Worm (Caenorhabditis elegans): ENCODE data around the gene cpg-7.

ce11 chrII:14122065-14122464 lies 13.0 kb upstream of the cpg-7 start, which contains the start of gene K09E4.4:
- TF ChIP-seq ztf-4 (tag; optimal IDR thresholded peaks at IDR 0.05): no peak
- no peak for TF ChIP-seq fkh-10 (GFP tag; optimal IDR thresholded peaks at IDR 0.05)
- TF ChIP-seq nhr-19 (GFP tag; conservative IDR thresholded peaks at IDR 0.05): no peak
- TF ChIP-seq lin-13 (GFP tag; optimal IDR thresholded peaks at IDR 0.05): no peak
- TF ChIP-seq nhr-76 (tag; optimal IDR thresholded peaks at IDR 0.05): no peak
- no peak for TF ChIP-seq unc-62 (GFP tag; optimal IDR thresholded peaks at IDR 0.05)
- no peak for TF ChIP-seq pag-3 (tag; optimal IDR thresholded peaks at IDR 0.05; ENCODE audit: borderline replicate concordance, insufficient read depth)
